Worm (Caenorhabditis elegans): ENCODE measurements around the gene fipr-21.

- no peak for TF ChIP-seq nhr-77 (tag; optimal IDR thresholded peaks at IDR 0.05)
- TF ChIP-seq skn-1 (tag; optimal IDR thresholded peaks at IDR 0.05): no peak
- TF ChIP-seq ces-1 (GFP tag; optimal IDR thresholded peaks at IDR 0.05): no peak
- TF ChIP-seq aly-2 (tag; optimal IDR thresholded peaks at IDR 0.05): no peak
- TF ChIP-seq mdl-1 (tag; optimal IDR thresholded peaks at IDR 0.05): no peak
- no peak for TF ChIP-seq nhr-76 (tag; optimal IDR thresholded peaks at IDR 0.05)
- no peak for TF ChIP-seq unc-86 (tag; optimal IDR thresholded peaks at IDR 0.05)
- no peak for TF ChIP-seq fos-1 (tag; optimal IDR thresholded peaks at IDR 0.05)
- no peak for TF ChIP-seq ama-1 (optimal IDR thresholded peaks at IDR 0.05)
- no peak for TF ChIP-seq lin-15B (tag; optimal IDR thresholded peaks at IDR 0.05)
Measured at ce11 chrX:10277118-10277517, 27.2 kb upstream of the fipr-21 start.
